Worm (Caenorhabditis elegans) whole organism, early embryonic: ENCODE measurements around the gene D1053.2.

Source experiments
- B0310.2 ChIP-seq: sonication (generic microtip); optimal IDR thresholded peaks from 2 replicates; lab custom pipeline; 2016; ENCODE audit warnings: mild to moderate bottlenecking, missing genetic modification characterization, missing compliant biosample characterization
- F13C5.2 ChIP-seq: sonication (generic microtip); optimal IDR thresholded peaks from 2 replicates; lab custom pipeline; 2017; ENCODE audit warnings: mild to moderate bottlenecking, missing genetic modification characterization, inconsistent platforms, missing compliant biosample characterization
- aly-1 ChIP-seq: sonication (generic microtip); optimal IDR thresholded peaks from 2 replicates; lab custom pipeline; 2016; ENCODE audit warnings: missing genetic modification characterization, missing compliant biosample characterization
- ama-1 ChIP-seq: fragments of 150-350 bp; optimal IDR thresholded peaks from 2 replicates; lab custom pipeline; 2014
- ceh-13 ChIP-seq: fragments of 200-800 bp; sonication (Bioruptor generic); optimal IDR thresholded peaks from 2 replicates; lab custom pipeline; 2018; ENCODE audit warnings: mild to moderate bottlenecking, missing genetic modification characterization, missing compliant biosample characterization
- ceh-36 ChIP-seq: sonication (generic microtip); optimal IDR thresholded peaks from 2 replicates; lab custom pipeline; 2016; ENCODE audit warnings: missing genetic modification characterization, inconsistent platforms, missing compliant biosample characterization
- ets-7 ChIP-seq: sonication (generic microtip); optimal IDR thresholded peaks from 2 replicates; lab custom pipeline; 2016; ENCODE audit warnings: missing genotype, missing genetic modification characterization, missing compliant biosample characterization
- flt-1 ChIP-seq: fragments of 200-800 bp; sonication (Bioruptor generic); IDR thresholded peaks from 2 replicates; pipeline ENCODE4 v1.3.6; 2022; ENCODE audit warnings: missing genetic modification characterization, missing compliant biosample characterization
- hmbx-1 ChIP-seq: sonication (generic microtip); optimal IDR thresholded peaks from 2 replicates; lab custom pipeline; 2016; ENCODE audit warnings: mild to moderate bottlenecking, missing genetic modification characterization, missing compliant biosample characterization
- hmg-4 ChIP-seq: fragments of 200-800 bp; sonication (Bioruptor generic); optimal IDR thresholded peaks from 2 replicates; lab custom pipeline; 2018; ENCODE audit warnings: mild to moderate bottlenecking, missing genetic modification characterization, missing compliant biosample characterization
- hnd-1 ChIP-seq: sonication (generic microtip); optimal IDR thresholded peaks from 2 replicates; lab custom pipeline; 2016; ENCODE audit warnings: missing genetic modification characterization, missing compliant biosample characterization
- pes-1 ChIP-seq: fragments of 200-800 bp; sonication (Bioruptor generic); IDR thresholded peaks from 2 replicates; pipeline ENCODE4 v1.3.6; 2022; ENCODE audit warnings: missing genetic modification reagents, missing genetic modification characterization, missing compliant biosample characterization
- scrt-1 ChIP-seq: fragments of 200-800 bp; sonication (Bioruptor generic); IDR thresholded peaks from 2 replicates; pipeline ENCODE4 v1.3.6; 2022; ENCODE audit warnings: missing genetic modification characterization, missing compliant biosample characterization
- sea-1 ChIP-seq: fragments of 200-800 bp; sonication (Bioruptor generic); conservative IDR thresholded peaks from 2 replicates; pipeline ENCODE4 v1.3.6; 2022; ENCODE audit warnings: missing genetic modification characterization, missing compliant biosample characterization
- tbx-11 ChIP-seq: fragments of 200-800 bp; sonication (Bioruptor generic); IDR thresholded peaks from 2 replicates; pipeline ENCODE4 v1.3.6; 2022; ENCODE audit warnings: missing genetic modification characterization, missing compliant biosample characterization
- tbx-37 ChIP-seq: fragments of 200-800 bp; sonication (Bioruptor generic); conservative IDR thresholded peaks from 2 replicates; pipeline ENCODE4 v1.3.6; 2022; ENCODE audit warnings: missing genetic modification reagents, missing genetic modification characterization, missing compliant biosample characterization
- tra-4 ChIP-seq: sonication (generic microtip); optimal IDR thresholded peaks from 2 replicates; lab custom pipeline; 2017; ENCODE audit warnings: missing genetic modification characterization, missing compliant biosample characterization

The D1053.2 gene

DNA sequence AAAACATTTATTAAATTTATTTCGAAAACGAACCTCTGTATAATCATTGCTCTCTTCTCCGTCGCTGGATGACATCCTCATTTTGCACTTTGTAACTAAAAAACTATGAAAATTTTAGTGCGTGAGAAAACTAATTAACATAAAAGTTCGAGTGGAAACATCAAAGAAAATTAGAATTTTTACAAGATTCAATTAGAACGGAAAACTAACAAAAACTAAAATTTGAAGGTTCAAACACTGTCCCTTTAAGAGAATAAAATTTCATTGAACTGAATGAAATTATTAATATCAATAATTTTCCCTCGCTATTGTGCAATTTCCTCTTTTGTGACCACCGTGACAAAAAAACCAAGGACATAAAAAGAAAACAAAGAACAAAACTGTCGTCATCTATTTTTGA lies 9.1 kb downstream of the D1053.2 start, which contains the start of gene D1053.3:
D1053.3 (minus strand) TSS at position 101 of the 400 bp plus-strand sequence.
- TF ChIP-seq hnd-1, result no peak
- no peak for TF ChIP-seq ceh-36
- TF ChIP-seq ama-1 (lab: Kevin White, UChicago), result no peak
- no peak for TF ChIP-seq F13C5.2 (tag; lab: Kevin White, UChicago)
- no peak for TF ChIP-seq B0310.2
- no peak for TF ChIP-seq tra-4 (tag; lab: Kevin White, UChicago)

DNA sequence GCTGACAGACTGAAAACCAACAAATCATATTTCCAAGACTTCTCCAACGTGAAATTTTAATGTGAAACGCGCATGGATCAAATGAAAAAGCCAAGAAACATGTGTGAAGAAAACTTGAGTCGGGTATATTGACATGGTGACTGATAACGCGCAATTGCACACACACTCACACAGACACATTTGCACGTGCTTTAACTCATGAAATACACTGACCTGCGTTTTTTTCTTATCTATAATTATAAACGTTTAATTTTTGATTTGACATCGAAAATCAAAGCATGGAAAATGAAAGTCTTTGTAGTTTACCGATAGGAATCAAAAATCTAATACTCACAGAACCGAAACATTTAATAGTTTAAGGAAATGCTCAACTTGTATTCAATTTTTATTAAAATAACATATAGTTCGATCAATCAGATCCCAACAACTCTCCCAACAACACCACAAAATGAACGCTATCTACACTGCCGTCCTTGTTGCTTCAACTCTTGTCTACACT lies 10.7 kb downstream of the D1053.2 start, which contains the start of gene nspa-9:
nspa-9 (plus strand) TSS at position 449 of the 499 bp plus-strand sequence.
- TF ChIP-seq ama-1 (lab: Kevin White, UChicago), result no peak
- TF ChIP-seq pes-1 (GFP tag; lab: Robert Waterston, UW), result no peak
- no peak for TF ChIP-seq F13C5.2 (tag; lab: Kevin White, UChicago)
- TF ChIP-seq flt-1 (GFP tag; lab: Robert Waterston, UW), result no peak
- TF ChIP-seq hnd-1, result no peak
- TF ChIP-seq aly-1 (tag; lab: Kevin White, UChicago), result no peak
- TF ChIP-seq scrt-1 (GFP tag; lab: Robert Waterston, UW), result no peak
- no peak for TF ChIP-seq ceh-36
- no peak for TF ChIP-seq ceh-13 (GFP tag; lab: Kevin White, UChicago)
- no peak for TF ChIP-seq hmg-4 (GFP tag; lab: Kevin White, UChicago)
- no peak for TF ChIP-seq tra-4 (tag; lab: Kevin White, UChicago)
- TF ChIP-seq ets-7, result no peak
- TF ChIP-seq hmbx-1 (tag; lab: Kevin White, UChicago), result no peak
- no peak for TF ChIP-seq tbx-11 (GFP tag; lab: Robert Waterston, UW)
- TF ChIP-seq B0310.2, result no peak
- no peak for TF ChIP-seq sea-1 (GFP tag; lab: Robert Waterston, UW)

DNA sequence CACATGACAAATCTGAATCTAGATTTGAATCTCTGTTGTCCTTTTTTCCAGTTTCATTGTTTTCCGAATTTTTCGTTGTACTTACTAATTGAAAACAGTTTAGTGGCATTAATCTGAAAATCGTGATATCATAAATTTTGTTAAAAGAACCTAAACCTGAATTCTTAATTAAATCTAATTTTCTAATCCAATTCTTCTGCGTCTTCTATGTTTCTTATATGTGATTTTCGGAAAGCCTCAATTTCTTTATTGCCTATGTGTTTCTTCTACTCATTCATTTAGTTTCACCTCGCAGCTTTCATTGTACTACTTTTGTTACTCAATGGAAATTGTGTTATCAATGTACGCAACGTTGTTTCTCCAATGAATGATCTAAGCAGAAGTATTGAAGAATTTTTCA lies 15.8 kb downstream of the D1053.2 start:
- TF ChIP-seq tbx-11 (GFP tag; lab: Robert Waterston, UW) (no peak), sea-1 (GFP tag; lab: Robert Waterston, UW) (no peak), scrt-1 (GFP tag; lab: Robert Waterston, UW) (no peak)

DNA sequence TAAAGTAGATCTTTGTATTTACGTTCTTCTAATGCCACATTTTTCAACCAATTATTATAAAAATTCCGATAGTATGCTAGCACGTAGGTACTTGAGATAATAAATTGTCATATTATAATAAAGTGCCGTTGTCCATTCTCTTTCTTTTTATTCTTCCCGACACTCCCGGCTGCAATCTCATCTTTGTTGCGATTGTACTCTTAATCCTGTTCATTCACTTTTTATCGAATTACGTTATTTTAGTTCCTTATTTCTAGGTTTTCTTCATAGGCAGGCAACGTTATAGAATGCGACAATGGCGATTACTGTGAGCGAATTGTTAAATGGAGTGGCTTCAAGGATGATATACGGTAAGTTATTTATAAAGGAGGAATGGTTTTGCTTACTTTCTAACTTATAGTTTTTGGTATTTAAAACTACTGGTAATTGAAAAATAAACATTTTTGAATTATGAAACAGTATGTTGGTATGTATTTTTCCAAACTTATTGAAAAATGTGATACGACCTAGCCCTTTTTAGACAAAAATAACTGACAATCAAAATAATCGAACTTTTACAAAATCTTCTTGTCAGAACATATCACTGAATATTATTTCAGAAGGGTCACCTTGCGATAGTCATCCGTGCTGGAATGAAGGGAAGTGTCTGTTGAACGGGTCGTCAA lies 18.0 kb downstream of the D1053.2 start, which contains the start of gene C40H5.2:
C40H5.2 (plus strand) TSS at position 256 of the 665 bp plus-strand sequence.
- TF ChIP-seq tra-4 (tag; lab: Kevin White, UChicago) (no peak), scrt-1 (GFP tag; lab: Robert Waterston, UW) (no peak), B0310.2 (no peak), ceh-36 (no peak), hmg-4 (GFP tag; lab: Kevin White, UChicago) (no peak)

DNA sequence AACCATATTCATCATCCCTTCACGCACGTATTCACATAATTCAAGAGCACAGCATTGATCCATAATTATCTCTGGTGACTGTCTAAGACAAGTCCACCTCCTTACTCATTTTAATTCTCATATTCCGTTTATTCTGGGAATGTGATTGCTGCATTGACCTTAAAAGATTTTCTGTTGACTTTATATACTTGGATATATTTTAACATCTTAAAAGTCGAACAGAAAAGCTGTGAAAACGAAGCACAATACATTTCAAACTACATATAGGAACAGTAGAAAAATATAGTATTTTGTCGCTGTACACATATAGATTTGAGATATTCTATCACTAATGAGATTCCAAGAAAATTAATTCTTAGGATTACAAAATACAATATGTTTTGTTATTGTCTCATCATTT lies 24.3 kb downstream of the D1053.2 start:
- TF ChIP-seq tbx-11 (GFP tag; lab: Robert Waterston, UW), result no peak
- no peak for TF ChIP-seq pes-1 (GFP tag; lab: Robert Waterston, UW)
- TF ChIP-seq B0310.2, result no peak
- no peak for TF ChIP-seq hmg-4 (GFP tag; lab: Kevin White, UChicago)
- TF ChIP-seq ceh-36, result no peak
- no peak for TF ChIP-seq ets-7
- TF ChIP-seq scrt-1 (GFP tag; lab: Robert Waterston, UW), result no peak
- no peak for TF ChIP-seq tra-4 (tag; lab: Kevin White, UChicago)
- TF ChIP-seq tbx-37 (GFP tag; lab: Robert Waterston, UW), result no peak
- no peak for TF ChIP-seq ama-1 (lab: Kevin White, UChicago)
- no peak for TF ChIP-seq flt-1 (GFP tag; lab: Robert Waterston, UW)
- TF ChIP-seq F13C5.2 (tag; lab: Kevin White, UChicago), result no peak
- TF ChIP-seq ceh-13 (GFP tag; lab: Kevin White, UChicago), result no peak
- no peak for TF ChIP-seq aly-1 (tag; lab: Kevin White, UChicago)
- no peak for TF ChIP-seq hmbx-1 (tag; lab: Kevin White, UChicago)
- TF ChIP-seq hnd-1, result no peak
- TF ChIP-seq sea-1 (GFP tag; lab: Robert Waterston, UW), result no peak

DNA sequence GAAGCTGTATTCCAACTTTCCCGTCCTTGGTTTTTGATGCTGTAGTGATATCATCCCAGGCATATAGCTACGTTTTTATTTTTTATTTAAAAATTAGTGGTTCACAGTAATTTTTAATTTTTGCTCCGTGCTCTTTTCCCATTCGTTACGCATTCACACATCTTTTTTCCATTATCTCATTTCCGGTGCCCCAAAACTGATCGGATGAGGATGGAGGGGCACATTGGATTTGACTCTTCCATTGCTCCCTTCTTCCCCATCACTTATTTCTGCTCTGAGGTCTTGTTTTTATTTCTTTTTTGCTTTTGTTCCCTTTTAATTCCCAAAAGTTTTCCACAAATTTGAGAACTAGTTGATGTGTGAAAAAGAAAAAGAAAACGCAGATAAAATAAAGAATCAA lies 25.2 kb downstream of the D1053.2 start:
- TF ChIP-seq tbx-37 (GFP tag; lab: Robert Waterston, UW), result no peak
- TF ChIP-seq hmg-4 (GFP tag; lab: Kevin White, UChicago), result no peak
- no peak for TF ChIP-seq sea-1 (GFP tag; lab: Robert Waterston, UW)
- no peak for TF ChIP-seq ceh-13 (GFP tag; lab: Kevin White, UChicago)
- TF ChIP-seq flt-1 (GFP tag; lab: Robert Waterston, UW), result no peak

DNA sequence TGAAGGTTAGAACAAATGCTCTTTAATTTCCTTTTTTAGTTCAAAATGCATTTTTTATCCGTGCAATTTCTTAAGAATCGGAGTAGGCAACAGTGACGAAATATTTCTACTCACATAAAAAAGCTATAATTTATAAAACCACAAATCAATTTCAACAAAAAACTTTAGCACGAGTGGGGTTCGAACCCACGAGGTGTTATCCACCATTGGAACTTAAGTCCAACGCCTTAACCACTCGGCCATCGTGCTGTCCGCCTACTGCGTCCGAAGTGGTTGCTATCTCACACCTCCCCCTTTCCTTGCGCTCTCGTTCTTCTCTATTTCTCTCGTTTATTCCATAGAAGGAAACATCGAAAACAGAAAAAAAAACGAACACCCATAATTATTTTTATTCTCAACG lies 29.7 kb downstream of the D1053.2 start:
- TF ChIP-seq flt-1 (GFP tag; lab: Robert Waterston, UW), result peak; percentile 87
- peak; percentile 84 for TF ChIP-seq tbx-11 (GFP tag; lab: Robert Waterston, UW)
- peak; percentile 94 for TF ChIP-seq F13C5.2 (tag; lab: Kevin White, UChicago)
- TF ChIP-seq ceh-13 (GFP tag; lab: Kevin White, UChicago), result peak; percentile 73
- TF ChIP-seq hnd-1, result peak; percentile 81
- peak; percentile 46 for TF ChIP-seq tra-4 (tag; lab: Kevin White, UChicago)
- TF ChIP-seq pes-1 (GFP tag; lab: Robert Waterston, UW), result peak; percentile 94
- TF ChIP-seq ceh-36, result peak; percentile 86
- peak; percentile 90 for TF ChIP-seq scrt-1 (GFP tag; lab: Robert Waterston, UW)
- TF ChIP-seq aly-1 (tag; lab: Kevin White, UChicago), result peak; percentile 80
- peak; percentile 69 for TF ChIP-seq B0310.2
- peak; percentile 73 for TF ChIP-seq ets-7
- TF ChIP-seq hmbx-1 (tag; lab: Kevin White, UChicago), result peak; percentile 63
- peak; percentile 93 for TF ChIP-seq sea-1 (GFP tag; lab: Robert Waterston, UW)
- peak; percentile 88 for TF ChIP-seq tbx-37 (GFP tag; lab: Robert Waterston, UW)
- no peak for TF ChIP-seq ama-1 (lab: Kevin White, UChicago)
- TF ChIP-seq hmg-4 (GFP tag; lab: Kevin White, UChicago), result no peak
